Fruit fly (Drosophila melanogaster) Kc167 (cell line): ENCODE data around the gene Grip163.

Experiments
- Sin3A ChIP-seq: fragments of >200 bp; optimal IDR thresholded peaks from 2 replicates; lab custom pipeline; 2018; ENCODE audit warnings: missing external identifiers
- h ChIP-seq: fragments of >200 bp; optimal IDR thresholded peaks from 3 replicates; lab custom pipeline; 2018; ENCODE audit warnings: missing external identifiers
- psq ChIP-seq: fragments of >200 bp; optimal IDR thresholded peaks from 2 replicates; lab custom pipeline; 2017; ENCODE audit warnings: missing external identifiers

DNA sequence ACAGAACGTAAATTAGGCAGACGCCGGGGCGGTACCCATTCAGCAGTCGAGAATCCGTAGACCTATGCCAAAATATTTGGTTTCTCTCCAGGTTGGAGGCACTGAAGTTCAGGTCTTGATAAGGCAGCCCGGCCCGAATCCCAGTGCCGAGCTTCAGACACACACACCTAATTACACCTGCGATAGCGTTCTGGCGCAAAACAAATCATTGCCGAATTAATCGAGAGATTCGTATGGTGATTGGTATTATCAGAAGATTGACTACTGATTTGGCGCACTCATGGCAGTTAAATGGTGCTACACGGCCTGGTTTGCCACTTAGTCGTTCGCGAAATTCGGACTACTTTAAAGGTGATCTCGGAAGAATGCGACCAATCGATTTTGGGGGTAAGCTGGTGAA, 50.6 kb downstream of the Grip163 start, which contains the start of gene CG7252:
- TF ChIP-seq Sin3A (lab: Kevin White, UChicago) (no peak), h (lab: Kevin White, UChicago) (no peak), psq (no peak)
